Worm (Caenorhabditis elegans): ENCODE results near the gene ints-2.

- TF ChIP-seq fkh-10 (GFP tag; optimal IDR thresholded peaks at IDR 0.05) (no peak), egl-27 (tag; optimal IDR thresholded peaks at IDR 0.05) (no peak), lim-7 (GFP tag; IDR thresholded peaks at IDR 0.05) (no peak), lin-13 (GFP tag; optimal IDR thresholded peaks at IDR 0.05) (no peak)
These were observed 34.5 kb upstream of the ints-2 start for ce11 chrV:14150966-14151365.

All from whole organism, L4 larva.